Fruit fly (Drosophila melanogaster) whole organism, embryonic: ENCODE data around the gene Est-6.

Experiments
- ATbp ChIP-seq: fragments of 200-800 bp; sonication (Bioruptor generic); optimal IDR thresholded peaks from 2 replicates; lab custom pipeline; 2017; ENCODE audit warnings: missing biosample characterization, mild to moderate bottlenecking, missing genetic modification characterization, missing genetic modification reagents
- Abd-B ChIP-seq: fragments of 200-800 bp; sonication (Bioruptor generic); optimal IDR thresholded peaks from 2 replicates; lab custom pipeline; 2018; ENCODE audit warnings: missing biosample characterization, mild to moderate bottlenecking, missing genetic modification characterization, moderate library complexity
- Antp ChIP-seq: fragments of 200-800 bp; sonication (Bioruptor generic); optimal IDR thresholded peaks from 3 replicates; lab custom pipeline; 2016; ENCODE audit warnings: missing biosample characterization, missing genetic modification characterization
- CG13424 ChIP-seq: fragments of 200-800 bp; sonication (Bioruptor generic); optimal IDR thresholded peaks from 2 replicates; lab custom pipeline; 2019; ENCODE audit warnings: missing biosample characterization, mild to moderate bottlenecking, missing genetic modification characterization, moderate library complexity
- CG14710 ChIP-seq: fragments of 200-800 bp; sonication (Bioruptor generic); optimal IDR thresholded peaks from 3 replicates; lab custom pipeline; 2019; ENCODE audit warnings: missing biosample characterization, mild to moderate bottlenecking, missing genetic modification characterization, moderate library complexity
- CG15514 ChIP-seq: fragments of 200-800 bp; sonication (Bioruptor generic); optimal IDR thresholded peaks from 3 replicates; lab custom pipeline; 2017; ENCODE audit warnings: missing biosample characterization, missing genetic modification characterization, mild to moderate bottlenecking, moderate library complexity, missing genetic modification reagents
- CG15696 ChIP-seq: fragments of 200-800 bp; sonication (Bioruptor generic); optimal IDR thresholded peaks from 2 replicates; lab custom pipeline; 2019; ENCODE audit warnings: missing biosample characterization, mild to moderate bottlenecking, missing genetic modification characterization, moderate library complexity
- CG16815 ChIP-seq: fragments of 200-800 bp; sonication (Bioruptor generic); optimal IDR thresholded peaks from 3 replicates; lab custom pipeline; 2017; ENCODE audit warnings: missing biosample characterization, mild to moderate bottlenecking, missing genetic modification characterization
- CG2199 ChIP-seq: fragments of 200-800 bp; sonication (Bioruptor generic); IDR thresholded peaks from 3 replicates; pipeline ENCODE4 v1.3.6; 2022; ENCODE audit warnings: missing biosample characterization, missing genetic modification characterization
- CG30431 ChIP-seq: fragments of 200-800 bp; sonication (Bioruptor generic); optimal IDR thresholded peaks from 2 replicates; lab custom pipeline; 2017; ENCODE audit warnings: missing biosample characterization, missing genetic modification characterization
- CG3995 ChIP-seq: fragments of 200-800 bp; sonication (Bioruptor generic); optimal IDR thresholded peaks from 3 replicates; lab custom pipeline; 2016; ENCODE audit warnings: missing biosample characterization, missing genetic modification characterization
- CG4404 ChIP-seq: fragments of 200-800 bp; sonication (Bioruptor generic); IDR thresholded peaks from 2 replicates; pipeline ENCODE4 v1.3.6; 2022; ENCODE audit warnings: missing biosample characterization, missing genetic modification characterization
- CG4617 ChIP-seq: fragments of 200-800 bp; sonication (Bioruptor generic); optimal IDR thresholded peaks from 3 replicates; lab custom pipeline; 2016; ENCODE audit warnings: missing biosample characterization, missing genetic modification characterization, borderline replicate concordance
- CG6689 ChIP-seq: fragments of 200-800 bp; sonication (Bioruptor generic); IDR thresholded peaks from 2 replicates; pipeline ENCODE4 v1.3.6; 2022; ENCODE audit warnings: missing biosample characterization, missing genetic modification characterization
- CG8281 ChIP-seq: fragments of 200-800 bp; sonication (Bioruptor generic); optimal IDR thresholded peaks from 2 replicates; lab custom pipeline; 2018; ENCODE audit warnings: missing biosample characterization, mild to moderate bottlenecking, missing genetic modification characterization, moderate library complexity
- CG8388 ChIP-seq: fragments of 200-800 bp; sonication (Bioruptor generic); optimal IDR thresholded peaks from 2 replicates; lab custom pipeline; 2019; ENCODE audit warnings: missing biosample characterization, mild to moderate bottlenecking, missing genetic modification characterization, moderate library complexity
- CG8478 ChIP-seq: fragments of >200 bp; optimal IDR thresholded peaks from 2 replicates; lab custom pipeline; 2018
- CG9876 ChIP-seq: fragments of 200-800 bp; sonication (Bioruptor generic); optimal IDR thresholded peaks from 2 replicates; lab custom pipeline; 2016; ENCODE audit warnings: missing biosample characterization, missing genetic modification characterization
- D ChIP-seq, 2 experiments: fragments of 200-800 bp in 1 of 2; fragments of >200 bp in 1 of 2; sonication (Bioruptor generic) in 1 of 2; optimal IDR thresholded peaks; 2 replicates in 1 of 2; 3 replicates in 1 of 2; lab custom pipeline; 2017; ENCODE audit warnings: mild to moderate bottlenecking in 1 of 2, missing biosample characterization in 1 of 2, missing genetic modification characterization in 1 of 2, missing genetic modification reagents in 1 of 2
- Dad ChIP-seq: fragments of 200-800 bp; sonication (Bioruptor generic); optimal IDR thresholded peaks from 3 replicates; lab custom pipeline; 2016; ENCODE audit warnings: missing biosample characterization, missing genetic modification characterization
- Dbx ChIP-seq: fragments of 200-800 bp; sonication (Bioruptor generic); IDR thresholded peaks from 3 replicates; pipeline ENCODE4 v1.3.6; 2022; ENCODE audit warnings: missing biosample characterization, missing genetic modification characterization
- GATAe ChIP-seq: fragments of 200-800 bp; sonication (Bioruptor generic); conservative IDR thresholded peaks from 2 replicates; pipeline ENCODE4 v1.3.6; 2022; ENCODE audit warnings: missing biosample characterization, missing genetic modification characterization
- HLH4C ChIP-seq: fragments of 200-800 bp; sonication (Bioruptor generic); IDR thresholded peaks from 3 replicates; pipeline ENCODE4 v1.3.6; 2022; ENCODE audit warnings: missing biosample characterization, missing genetic modification characterization; ENCODE audit not compliant: partially characterized antibody
- Hmr ChIP-seq: fragments of 200-800 bp; sonication (Bioruptor generic); optimal IDR thresholded peaks from 3 replicates; lab custom pipeline; 2017; ENCODE audit warnings: mild to moderate bottlenecking, missing biosample characterization, missing genetic modification reagents, missing genetic modification characterization
- Hr3 ChIP-seq: fragments of 200-800 bp; sonication (Bioruptor generic); optimal IDR thresholded peaks from 3 replicates; lab custom pipeline; 2016; ENCODE audit warnings: missing biosample characterization, missing genetic modification characterization
- Max ChIP-seq: fragments of 200-800 bp; sonication (Bioruptor generic); optimal IDR thresholded peaks from 2 replicates; lab custom pipeline; 2016; ENCODE audit warnings: missing biosample characterization, mild to moderate bottlenecking, missing genetic modification characterization
- Med ChIP-seq: fragments of 200-800 bp; sonication (Bioruptor generic); peaks from one replicate; lab custom pipeline; 2016; ENCODE audit warnings: missing biosample characterization, missing genetic modification characterization, mild to moderate bottlenecking, inconsistent platforms, moderate library complexity
- Oli ChIP-seq: fragments of 200-800 bp; sonication (Bioruptor generic); optimal IDR thresholded peaks from 2 replicates; lab custom pipeline; 2018; ENCODE audit warnings: missing biosample characterization, mild to moderate bottlenecking, missing genetic modification characterization, moderate library complexity
- Tbp ChIP-seq: fragments of >200 bp; optimal IDR thresholded peaks from 2 replicates; lab custom pipeline; 2018; ENCODE audit warnings: missing biosample characterization, missing genetic modification characterization
- al ChIP-seq: fragments of 200-800 bp; sonication (Bioruptor generic); IDR thresholded peaks from 2 replicates; pipeline ENCODE4 v1.3.6; 2022; ENCODE audit warnings: missing biosample characterization, missing genetic modification characterization
- bab2 ChIP-seq: fragments of 200-800 bp; sonication (Bioruptor generic); optimal IDR thresholded peaks from 2 replicates; lab custom pipeline; 2016; ENCODE audit warnings: missing biosample characterization, missing genetic modification characterization
- dysf ChIP-seq: fragments of 200-800 bp; sonication (Bioruptor generic); IDR thresholded peaks from 3 replicates; pipeline ENCODE4 v1.3.6; 2022; ENCODE audit warnings: missing biosample characterization, missing genetic modification characterization
- eve ChIP-seq, 2 experiments: fragments of >200 bp; optimal IDR thresholded peaks; 2 replicates each; lab custom pipeline; 2017; ENCODE audit warnings: missing biosample characterization in 2 of 2, missing genetic modification characterization in 2 of 2
- fd96Cb ChIP-seq: fragments of 200-800 bp; sonication (Bioruptor generic); optimal IDR thresholded peaks from 2 replicates; lab custom pipeline; 2018; ENCODE audit warnings: missing biosample characterization, mild to moderate bottlenecking, missing genetic modification characterization, moderate library complexity
- ftz-f1 ChIP-seq: fragments of 200-800 bp; sonication (Bioruptor generic); optimal IDR thresholded peaks from 2 replicates; lab custom pipeline; 2016; ENCODE audit warnings: missing biosample characterization, missing genetic modification characterization
- gro ChIP-seq: fragments of 200-800 bp; sonication (Bioruptor generic); optimal IDR thresholded peaks from 2 replicates; lab custom pipeline; 2016; ENCODE audit warnings: missing biosample characterization, missing genetic modification characterization
- hkb ChIP-seq, 2 experiments: fragments of 200-800 bp in 1 of 2; fragments of >200 bp in 1 of 2; sonication (Bioruptor generic) in 1 of 2; IDR thresholded peaks in 1 of 2; optimal IDR thresholded peaks in 1 of 2; 2 replicates each; pipeline versions ENCODE4 v1.3.6 to Lab custom; 2017 to 2022; ENCODE audit warnings: missing biosample characterization in 1 of 2, missing genetic modification characterization in 1 of 2
- lola ChIP-seq, 3 experiments: fragments of >200 bp in 2 of 3; fragments of 200-800 bp in 1 of 3; sonication (Bioruptor generic) in 1 of 3; optimal IDR thresholded peaks; 2 replicates each; lab custom pipeline; 2017 to 2019; ENCODE audit warnings: missing biosample characterization in 3 of 3, missing genetic modification characterization in 3 of 3, mild to moderate bottlenecking in 1 of 3, moderate library complexity in 1 of 3
- luna ChIP-seq: fragments of 200-800 bp; sonication (Bioruptor generic); optimal IDR thresholded peaks from 2 replicates; lab custom pipeline; 2016; ENCODE audit warnings: missing biosample characterization, missing genetic modification characterization
- pb ChIP-seq: fragments of 200-800 bp; sonication (Bioruptor generic); optimal IDR thresholded peaks from 3 replicates; lab custom pipeline; 2016; ENCODE audit warnings: missing biosample characterization, missing genetic modification characterization
- pnt ChIP-seq: fragments of 200-800 bp; sonication (Bioruptor generic); optimal IDR thresholded peaks from 3 replicates; lab custom pipeline; 2016; ENCODE audit warnings: missing biosample characterization, missing genetic modification characterization
- run ChIP-seq: fragments of 200-800 bp; sonication (Bioruptor generic); optimal IDR thresholded peaks from 3 replicates; lab custom pipeline; 2018; ENCODE audit warnings: missing biosample characterization, mild to moderate bottlenecking, missing genetic modification characterization
- slbo ChIP-seq: fragments of 200-800 bp; sonication (Bioruptor generic); IDR thresholded peaks from 2 replicates; pipeline ENCODE4 v1.3.6; 2022; ENCODE audit warnings: missing biosample characterization, missing genetic modification characterization
- ssp ChIP-seq: fragments of 200-800 bp; sonication (Bioruptor generic); IDR thresholded peaks from 2 replicates; pipeline ENCODE4 v1.3.6; 2022; ENCODE audit warnings: missing biosample characterization, missing genetic modification characterization
- ttk ChIP-seq: fragments of 200-800 bp; sonication (Bioruptor generic); IDR thresholded peaks from 2 replicates; pipeline ENCODE4 v2.1.2; 2022; ENCODE audit warnings: missing biosample characterization, missing genetic modification characterization
- twi ChIP-seq: fragments of 200-800 bp; optimal IDR thresholded peaks from 2 replicates; lab custom pipeline; 2019; ENCODE audit warnings: missing biosample characterization, mild to moderate bottlenecking, missing genetic modification characterization, moderate library complexity
- vvl ChIP-seq: fragments of 200-800 bp; sonication (Bioruptor generic); IDR thresholded peaks from 2 replicates; pipeline ENCODE4 v1.3.6; 2022; ENCODE audit warnings: missing biosample characterization, missing genetic modification characterization
- wdn ChIP-seq: fragments of 200-800 bp; sonication (Bioruptor generic); IDR thresholded peaks from 2 replicates; pipeline ENCODE4 v1.3.6; 2022; ENCODE audit warnings: missing biosample characterization, missing genetic modification characterization

Gene Est-6

dm6 chr3L:12188518-12188917 is at the start of gene Est-6:
Gene Est-6, plus strand, starts transcription at chr3L:12188818.
- TF ChIP-seq Tbp (GFP tag; lab: Kevin White, UChicago): no peak
- TF ChIP-seq luna (GFP tag; lab: Kevin White, UChicago): no peak
- TF ChIP-seq CG14710 (tag; lab: Kevin White, UChicago): no peak
- TF ChIP-seq CG2199: no peak
- no peak for TF ChIP-seq gro (GFP tag; lab: Kevin White, UChicago)
- TF ChIP-seq dysf (GFP tag; lab: Robert Waterston, UW): no peak
- no peak for TF ChIP-seq CG9876 (GFP tag; lab: Kevin White, UChicago)
- TF ChIP-seq ftz-f1: no peak
- TF ChIP-seq eve (GFP tag; optimal IDR thresholded peaks at IDR 0.05; lab: Kevin White, UChicago): no peak
- TF ChIP-seq Oli (tag; lab: Kevin White, UChicago): no peak

- TF ChIP-seq twi (no peak), ttk (GFP tag; lab: Robert Waterston, UW) (0 out of 2 replicates have a peak, but pooled peaks have one; percentile 44), ATbp (GFP tag; lab: Kevin White, UChicago) (peak; percentile 49), Antp (peak; percentile 38), CG8388 (GFP tag; lab: Kevin White, UChicago) (peak; percentile 96), ssp (GFP tag; lab: Robert Waterston, UW) (peak; percentile 45; the same call in 1 of the 2 replicates), vvl (GFP tag; lab: Robert Waterston, UW) (peak; percentile 41; the same call in 1 of the 2 replicates), lola (GFP tag; optimal IDR thresholded peaks at IDR 0.05; lab: Kevin White, UChicago) (peak in 1 of 3 experiments; percentile 11), slbo (GFP tag; lab: Robert Waterston, UW) (peak; percentile 58), CG3995 (GFP tag; lab: Kevin White, UChicago) (peak; percentile 22), Abd-B (GFP tag; lab: Kevin White, UChicago) (no peak), CG30431 (GFP tag; lab: Kevin White, UChicago) (no peak), Max (GFP tag; lab: Kevin White, UChicago) (no peak), Med (GFP tag; lab: Kevin White, UChicago) (peak; percentile 92), GATAe (0 out of 2 replicates have a peak, but pooled peaks have one; percentile 24), pnt (GFP tag; lab: Kevin White, UChicago) (peak; percentile 53), fd96Cb (peak; percentile 36), CG13424 (peak; percentile 62), CG4617 (GFP tag; lab: Kevin White, UChicago) (no peak), wdn (no peak), Dad (GFP tag; lab: Kevin White, UChicago) (peak; percentile 5), al (GFP tag; lab: Robert Waterston, UW) (0 out of 2 replicates have a peak, but pooled peaks have one; percentile 11), CG8281 (tag; lab: Kevin White, UChicago) (no peak), CG15696 (tag; lab: Kevin White, UChicago) (peak; percentile 15), D (optimal IDR thresholded peaks at IDR 0.05; lab: Kevin White, UChicago) (no peak), D (GFP tag; optimal IDR thresholded peaks at IDR 0.05; lab: Kevin White, UChicago) (peak; percentile 35), Hmr (GFP tag; lab: Kevin White, UChicago) (peak; percentile 61), CG6689 (peak; percentile 59), CG8478 (no peak), hkb (optimal IDR thresholded peaks at IDR 0.05; lab: Kevin White, UChicago) (no peak), hkb (GFP tag; IDR thresholded peaks at IDR 0.05; lab: Robert Waterston, UW) (peak; percentile 51), CG16815 (GFP tag; lab: Kevin White, UChicago) (peak; percentile 13), run (peak; percentile 41), Hr3 (GFP tag; lab: Kevin White, UChicago) (peak; percentile 16), bab2 (peak; percentile 56), pb (GFP tag; lab: Kevin White, UChicago) (peak; percentile 15), CG4404 (GFP tag; lab: Robert Waterston, UW) (peak; percentile 36; the same call in 1 of the 2 replicates), Dbx (GFP tag; lab: Robert Waterston, UW) (no peak), HLH4C (no peak), CG15514 (peak; percentile 44)
Observed at dm6 chr3L:12139232-12139698, 49.4 kb upstream of the Est-6 start.
